Fruit fly (Drosophila melanogaster) whole organism, embryonic: ENCODE data around the gene Nse1.

Experiments
- B-H2 ChIP-seq: fragments of 200-800 bp; sonication (Bioruptor generic); optimal IDR thresholded peaks from 2 replicates; lab custom pipeline; 2018; ENCODE audit warnings: missing biosample characterization, mild to moderate bottlenecking, missing genetic modification characterization
- BtbVII ChIP-seq: fragments of 200-800 bp; sonication (Bioruptor generic); optimal IDR thresholded peaks from 3 replicates; lab custom pipeline; 2017; ENCODE audit warnings: missing biosample characterization, mild to moderate bottlenecking, missing genetic modification characterization
- CG10431 ChIP-seq: fragments of 200-800 bp; sonication (Bioruptor generic); optimal IDR thresholded peaks from 3 replicates; lab custom pipeline; 2018; ENCODE audit warnings: missing biosample characterization, mild to moderate bottlenecking, missing genetic modification characterization
- CG12236 ChIP-seq: fragments of 200-800 bp; sonication (Bioruptor generic); optimal IDR thresholded peaks from 2 replicates; lab custom pipeline; 2016; ENCODE audit warnings: missing biosample characterization, missing genetic modification characterization
- CG1233 ChIP-seq: fragments of 200-800 bp; sonication (Bioruptor generic); optimal IDR thresholded peaks from 4 replicates; lab custom pipeline; 2018; ENCODE audit warnings: missing biosample characterization, mild to moderate bottlenecking, missing genetic modification characterization
- CG12942 ChIP-seq: fragments of 200-800 bp; sonication (Bioruptor generic); optimal IDR thresholded peaks from 3 replicates; lab custom pipeline; 2016; ENCODE audit warnings: missing biosample characterization, missing genetic modification characterization
- CG15514 ChIP-seq: fragments of 200-800 bp; sonication (Bioruptor generic); optimal IDR thresholded peaks from 3 replicates; lab custom pipeline; 2017; ENCODE audit warnings: missing biosample characterization, missing genetic modification characterization, mild to moderate bottlenecking, moderate library complexity, missing genetic modification reagents
- CG15696 ChIP-seq: fragments of 200-800 bp; sonication (Bioruptor generic); optimal IDR thresholded peaks from 2 replicates; lab custom pipeline; 2019; ENCODE audit warnings: missing biosample characterization, mild to moderate bottlenecking, missing genetic modification characterization, moderate library complexity
- CG2202 ChIP-seq: fragments of 200-800 bp; sonication (Bioruptor generic); optimal IDR thresholded peaks from 2 replicates; lab custom pipeline; 2018; ENCODE audit warnings: missing biosample characterization, mild to moderate bottlenecking, missing genetic modification characterization
- CG2875 ChIP-seq: fragments of 200-800 bp; sonication (Bioruptor generic); optimal IDR thresholded peaks from 2 replicates; lab custom pipeline; 2017; ENCODE audit warnings: missing biosample characterization, mild to moderate bottlenecking, missing genetic modification characterization, missing genetic modification reagents
- CG31388 ChIP-seq: fragments of 200-800 bp; sonication (Bioruptor generic); optimal IDR thresholded peaks from 2 replicates; lab custom pipeline; 2016; ENCODE audit warnings: missing biosample characterization, missing genetic modification characterization
- CG32532 ChIP-seq: fragments of 200-800 bp; sonication (Bioruptor generic); IDR thresholded peaks from 2 replicates; pipeline ENCODE4 v1.3.6; 2022; ENCODE audit warnings: missing biosample characterization, missing genetic modification characterization
- CG3281 ChIP-seq: fragments of 200-800 bp; sonication (Bioruptor generic); optimal IDR thresholded peaks from 3 replicates; lab custom pipeline; 2017; ENCODE audit warnings: missing biosample characterization, mild to moderate bottlenecking, missing genetic modification characterization
- CG4328 ChIP-seq: fragments of 200-800 bp; sonication (Bioruptor generic); optimal IDR thresholded peaks from 3 replicates; lab custom pipeline; 2017; ENCODE audit warnings: missing biosample characterization, missing genetic modification reagents, missing genetic modification characterization
- CG43689 ChIP-seq: fragments of 200-800 bp; sonication (Bioruptor generic); IDR thresholded peaks from 2 replicates; pipeline ENCODE4 v1.3.6; 2022; ENCODE audit warnings: missing biosample characterization, missing genetic modification characterization
- CG5245 ChIP-seq: fragments of 200-800 bp; sonication (Bioruptor generic); optimal IDR thresholded peaks from 3 replicates; lab custom pipeline; 2016; ENCODE audit warnings: missing biosample characterization, missing genetic modification characterization
- CG6683 ChIP-seq: fragments of 200-800 bp; sonication (Bioruptor generic); optimal IDR thresholded peaks from 2 replicates; lab custom pipeline; 2017; ENCODE audit warnings: missing biosample characterization, mild to moderate bottlenecking, missing genetic modification characterization, missing genetic modification reagents
- CG6765 ChIP-seq: fragments of 200-800 bp; sonication (Bioruptor generic); optimal IDR thresholded peaks from 3 replicates; lab custom pipeline; 2017; ENCODE audit warnings: missing biosample characterization, mild to moderate bottlenecking, missing genetic modification characterization
- CG7372 ChIP-seq: fragments of 200-800 bp; sonication (Bioruptor generic); IDR thresholded peaks from 2 replicates; pipeline ENCODE4 v1.3.6; 2022; ENCODE audit warnings: missing biosample characterization, missing genetic modification characterization
- CG8388 ChIP-seq: fragments of 200-800 bp; sonication (Bioruptor generic); optimal IDR thresholded peaks from 2 replicates; lab custom pipeline; 2019; ENCODE audit warnings: missing biosample characterization, mild to moderate bottlenecking, missing genetic modification characterization, moderate library complexity
- CkIIα-i1 ChIP-seq: fragments of 200-800 bp; sonication (Bioruptor generic); IDR thresholded peaks from 2 replicates; pipeline ENCODE4 v1.3.6; 2022; ENCODE audit warnings: missing biosample characterization, missing genetic modification characterization
- Dp ChIP-seq: fragments of 200-800 bp; sonication (Bioruptor generic); optimal IDR thresholded peaks from 2 replicates; lab custom pipeline; 2018; ENCODE audit warnings: missing biosample characterization, mild to moderate bottlenecking, missing genetic modification characterization, moderate library complexity
- HLH4C ChIP-seq: fragments of 200-800 bp; sonication (Bioruptor generic); IDR thresholded peaks from 3 replicates; pipeline ENCODE4 v1.3.6; 2022; ENCODE audit warnings: missing biosample characterization, missing genetic modification characterization; ENCODE audit not compliant: partially characterized antibody
- HLHmδ ChIP-seq: fragments of 200-800 bp; sonication (Bioruptor generic); optimal IDR thresholded peaks from 2 replicates; lab custom pipeline; 2018; ENCODE audit warnings: missing biosample characterization, mild to moderate bottlenecking, missing genetic modification characterization, moderate library complexity
- Hand ChIP-seq: fragments of 200-800 bp; sonication (Bioruptor generic); optimal IDR thresholded peaks from 2 replicates; lab custom pipeline; 2017; ENCODE audit warnings: mild to moderate bottlenecking, missing biosample characterization, missing genetic modification reagents, missing genetic modification characterization
- Meics ChIP-seq: fragments of 200-800 bp; sonication (Bioruptor generic); optimal IDR thresholded peaks from 2 replicates; lab custom pipeline; 2017; ENCODE audit warnings: missing biosample characterization, mild to moderate bottlenecking, missing genetic modification characterization
- Ravus ChIP-seq: fragments of 200-800 bp; sonication (Bioruptor generic); IDR thresholded peaks from 2 replicates; pipeline ENCODE4 v1.3.6; 2022; ENCODE audit warnings: missing biosample characterization, missing genetic modification characterization
- al ChIP-seq: fragments of 200-800 bp; sonication (Bioruptor generic); IDR thresholded peaks from 2 replicates; pipeline ENCODE4 v1.3.6; 2022; ENCODE audit warnings: missing biosample characterization, missing genetic modification characterization
- ato ChIP-seq: fragments of 200-800 bp; sonication (Bioruptor generic); IDR thresholded peaks from 2 replicates; pipeline ENCODE4 v1.3.6; 2022; ENCODE audit warnings: missing biosample characterization, missing genetic modification characterization; ENCODE audit not compliant: partially characterized antibody
- bcd ChIP-seq: fragments of 200-800 bp; sonication (Bioruptor generic); optimal IDR thresholded peaks from 2 replicates; lab custom pipeline; 2017; ENCODE audit warnings: missing biosample characterization, mild to moderate bottlenecking, missing genetic modification characterization
- caup ChIP-seq: fragments of 200-800 bp; sonication (Bioruptor generic); optimal IDR thresholded peaks from 3 replicates; lab custom pipeline; 2017; ENCODE audit warnings: missing biosample characterization, mild to moderate bottlenecking, missing genetic modification characterization, moderate library complexity; ENCODE audit not compliant: severe bottlenecking
- corto ChIP-seq: fragments of 200-800 bp; sonication (Bioruptor generic); optimal IDR thresholded peaks from 2 replicates; lab custom pipeline; 2016; ENCODE audit warnings: missing biosample characterization, mild to moderate bottlenecking, missing genetic modification characterization, moderate library complexity
- dan ChIP-seq: fragments of 200-800 bp; sonication (Bioruptor generic); IDR thresholded peaks from 2 replicates; pipeline ENCODE4 v1.3.6; 2022; ENCODE audit warnings: missing biosample characterization, missing genetic modification characterization
- dmrt11E ChIP-seq: fragments of 200-800 bp; sonication (Bioruptor generic); optimal IDR thresholded peaks from 3 replicates; lab custom pipeline; 2018; ENCODE audit warnings: missing biosample characterization, mild to moderate bottlenecking, missing genetic modification characterization, moderate library complexity
- fu2 ChIP-seq: fragments of 200-800 bp; sonication (Bioruptor generic); optimal IDR thresholded peaks from 2 replicates; lab custom pipeline; 2016; ENCODE audit warnings: missing biosample characterization, missing genetic modification characterization
- kah ChIP-seq: fragments of 200-800 bp; sonication (Bioruptor generic); optimal IDR thresholded peaks from 2 replicates; lab custom pipeline; 2018; ENCODE audit warnings: missing biosample characterization, mild to moderate bottlenecking, missing genetic modification characterization
- lov ChIP-seq, 2 experiments: fragments of 200-800 bp in 1 of 2; fragments of >200 bp in 1 of 2; sonication (Bioruptor generic) in 1 of 2; IDR thresholded peaks in 1 of 2; optimal IDR thresholded peaks in 1 of 2; 2 replicates in 1 of 2; 3 replicates in 1 of 2; pipeline versions ENCODE4 v1.3.6 to Lab custom; 2017 to 2022; ENCODE audit warnings: missing biosample characterization in 1 of 2, missing genetic modification characterization in 1 of 2
- maf-S ChIP-seq: fragments of 200-800 bp; sonication (Bioruptor generic); optimal IDR thresholded peaks from 2 replicates; lab custom pipeline; 2016; ENCODE audit warnings: missing biosample characterization, missing genetic modification characterization
- pan ChIP-seq, 4 experiments: fragments of >200 bp in 3 of 4; fragments of 200-800 bp in 1 of 4; sonication (Bioruptor generic) in 1 of 4; optimal IDR thresholded peaks in 3 of 4; IDR thresholded peaks in 1 of 4; 2 replicates each; pipeline versions ENCODE4 v1.3.6 to Lab custom; 2017 to 2022; ENCODE audit warnings: missing biosample characterization in 2 of 4, missing genetic modification characterization in 2 of 4, mixed read lengths in 1 of 4
- pfk ChIP-seq: fragments of 200-800 bp; sonication (Bioruptor generic); optimal IDR thresholded peaks from 2 replicates; lab custom pipeline; 2018; ENCODE audit warnings: missing biosample characterization, mild to moderate bottlenecking, missing genetic modification characterization, moderate library complexity
- sd ChIP-seq: fragments of 200-800 bp; sonication (Bioruptor generic); optimal IDR thresholded peaks from 3 replicates; lab custom pipeline; 2018; ENCODE audit warnings: missing biosample characterization, mild to moderate bottlenecking, missing genetic modification characterization, moderate library complexity
- sima ChIP-seq: fragments of 200-800 bp; sonication (Bioruptor generic); optimal IDR thresholded peaks from 2 replicates; lab custom pipeline; 2016; ENCODE audit warnings: missing biosample characterization, missing genetic modification characterization
- slou ChIP-seq: fragments of 200-800 bp; sonication (Bioruptor generic); optimal IDR thresholded peaks from 3 replicates; lab custom pipeline; 2016; ENCODE audit warnings: missing biosample characterization, missing genetic modification characterization
- sna ChIP-seq: fragments of 200-800 bp; sonication (Bioruptor generic); IDR thresholded peaks from 2 replicates; pipeline ENCODE4 v1.3.6; 2022; ENCODE audit warnings: missing biosample characterization, missing genetic modification characterization; ENCODE audit not compliant: partially characterized antibody
- sqz ChIP-seq: fragments of 200-800 bp; sonication (Bioruptor generic); optimal IDR thresholded peaks from 3 replicates; lab custom pipeline; 2018; ENCODE audit warnings: missing biosample characterization, mild to moderate bottlenecking, missing genetic modification characterization
- vvl ChIP-seq: fragments of 200-800 bp; sonication (Bioruptor generic); IDR thresholded peaks from 2 replicates; pipeline ENCODE4 v1.3.6; 2022; ENCODE audit warnings: missing biosample characterization, missing genetic modification characterization
- wor ChIP-seq: fragments of 200-800 bp; sonication (Bioruptor generic); IDR thresholded peaks from 2 replicates; pipeline ENCODE4 v1.3.6; 2022; ENCODE audit warnings: missing biosample characterization, missing genetic modification characterization
- yki ChIP-seq: fragments of >200 bp; optimal IDR thresholded peaks from 3 replicates; lab custom pipeline; 2018

Nse1 gene

dm6 chr2L:6667719-6668325 lies 9.6 kb downstream of the Nse1 start, which contains the start of gene Galt (continued):
- TF ChIP-seq BtbVII (GFP tag; lab: Kevin White, UChicago) = peak; percentile 69
- TF ChIP-seq sima (GFP tag; lab: Kevin White, UChicago) = no peak
- TF ChIP-seq Ravus (GFP tag; lab: Robert Waterston, UW) = no peak
- TF ChIP-seq CG4328 (GFP tag; lab: Kevin White, UChicago) = peak; percentile 39
- no peak for TF ChIP-seq maf-S (GFP tag; lab: Kevin White, UChicago)
- TF ChIP-seq slou (GFP tag; lab: Kevin White, UChicago) = no peak
- no peak for TF ChIP-seq CG12236 (GFP tag; lab: Kevin White, UChicago)
- no peak for TF ChIP-seq Hand (GFP tag; lab: Kevin White, UChicago)
- no peak for TF ChIP-seq al
- peak; percentile 54 for TF ChIP-seq HLHmδ (GFP tag; lab: Kevin White, UChicago)
- peak; percentile 5 for TF ChIP-seq CG8388 (GFP tag; lab: Kevin White, UChicago)
- TF ChIP-seq Meics (GFP tag; lab: Kevin White, UChicago) = peak; percentile 26
- TF ChIP-seq HLH4C = peak; percentile 94
- no peak for TF ChIP-seq CG7372 (GFP tag; lab: Robert Waterston, UW)
- peak; percentile 37 for TF ChIP-seq pfk
- no peak for TF ChIP-seq corto (GFP tag; lab: Kevin White, UChicago)
- TF ChIP-seq yki (lab: Kevin White, UChicago) = no peak
- TF ChIP-seq Dp (GFP tag; lab: Kevin White, UChicago) = peak; percentile 10
- peak; percentile 46 for TF ChIP-seq CG1233 (GFP tag; lab: Kevin White, UChicago)
- no peak for TF ChIP-seq pan (optimal IDR thresholded peaks at IDR 0.05; lab: Kevin White, UChicago)
- TF ChIP-seq pan (GFP tag; optimal IDR thresholded peaks at IDR 0.05 in 1 of 2, IDR thresholded peaks at IDR 0.05 in 1 of 2) = peak in 1 of 2 experiments; percentile 29
- peak; percentile 99 for TF ChIP-seq sd (tag; lab: Kevin White, UChicago)
- TF ChIP-seq CG2202 (tag; lab: Kevin White, UChicago) = peak; percentile 10
- TF ChIP-seq CG5245 (GFP tag; lab: Kevin White, UChicago) = no peak
- TF ChIP-seq B-H2 (GFP tag; lab: Kevin White, UChicago) = peak; percentile 44
- TF ChIP-seq sqz (GFP tag; lab: Kevin White, UChicago) = no peak
- TF ChIP-seq ato (GFP tag; lab: Robert Waterston, UW) = peak; percentile 23; the same call in 1 of the 2 replicates
- TF ChIP-seq kah (GFP tag; lab: Kevin White, UChicago) = peak; percentile 9
- TF ChIP-seq CG43689 = no peak
- TF ChIP-seq lov (optimal IDR thresholded peaks at IDR 0.05; lab: Kevin White, UChicago) = no peak
- TF ChIP-seq lov (GFP tag; IDR thresholded peaks at IDR 0.05; lab: Robert Waterston, UW) = no peak
- TF ChIP-seq CG12942 = no peak
- peak; percentile 80; the same call in 1 of the 2 replicates for TF ChIP-seq sna
- TF ChIP-seq CG6683 (GFP tag; lab: Kevin White, UChicago) = no peak
- peak; percentile 12; the same call in 1 of the 2 replicates for TF ChIP-seq CG32532 (GFP tag; lab: Robert Waterston, UW)
- peak; percentile 48 for TF ChIP-seq caup
- TF ChIP-seq CG15514 = peak; percentile 68
- TF ChIP-seq CG31388 = no peak
- TF ChIP-seq bcd (GFP tag; lab: Kevin White, UChicago) = peak; percentile 13
- TF ChIP-seq CG15696 = peak; percentile 36
- TF ChIP-seq dan (GFP tag; lab: Robert Waterston, UW) = no peak
- no peak for TF ChIP-seq fu2
- TF ChIP-seq vvl (GFP tag; lab: Robert Waterston, UW) = peak; percentile 51; the same call in 1 of the 2 replicates
- TF ChIP-seq CG10431 = peak; percentile 38
- TF ChIP-seq CG3281 = peak; percentile 44
- TF ChIP-seq CG6765 (GFP tag; lab: Kevin White, UChicago) = peak; percentile 5
- TF ChIP-seq CG2875 (GFP tag; lab: Kevin White, UChicago) = peak; percentile 2
- TF ChIP-seq wor (GFP tag; lab: Robert Waterston, UW) = no peak
- no peak for TF ChIP-seq CkIIα-i1 (GFP tag; lab: Robert Waterston, UW)
- TF ChIP-seq dmrt11E (tag; lab: Kevin White, UChicago) = peak; percentile 39
